Worm (Caenorhabditis elegans) whole organism, L1 larva: Measurements from ENCODE around the gene F37A4.5.

Experiments used
- C04F5.9 ChIP-seq: sonication (generic microtip); optimal IDR thresholded peaks from 2 replicates; lab custom pipeline; 2016; ENCODE audit warnings: missing genetic modification characterization, missing compliant biosample characterization
- C16A3.4 ChIP-seq: fragments of 150-350 bp; optimal IDR thresholded peaks from 2 replicates; lab custom pipeline; 2014; ENCODE audit warnings: missing biosample characterization, missing genetic modification characterization
- aha-1 ChIP-seq: fragments of 150-350 bp; optimal IDR thresholded peaks from 2 replicates; lab custom pipeline; 2014; ENCODE audit warnings: missing biosample characterization, missing genetic modification characterization
- alr-1 ChIP-seq: fragments of 200-800 bp; sonication (Bioruptor generic); optimal IDR thresholded peaks from 2 replicates; lab custom pipeline; 2018; ENCODE audit warnings: borderline replicate concordance, mild to moderate bottlenecking, missing genetic modification characterization, missing compliant biosample characterization
- ama-1 ChIP-seq: fragments of 150-350 bp; optimal IDR thresholded peaks from 2 replicates; lab custom pipeline; 2014
- ceh-63 ChIP-seq: fragments of 200-800 bp; sonication (Bioruptor generic); optimal IDR thresholded peaks from 2 replicates; lab custom pipeline; 2018; ENCODE audit warnings: mild to moderate bottlenecking, missing genetic modification characterization, missing compliant biosample characterization
- ceh-82 ChIP-seq, 3 experiments: fragments of 150-350 bp in 1 of 3; sonication (generic microtip) in 2 of 3; optimal IDR thresholded peaks; 2 replicates each; lab custom pipeline; 2014 to 2017; ENCODE audit warnings: missing biosample characterization in 3 of 3, missing genetic modification characterization in 3 of 3
- ceh-88 ChIP-seq: fragments of 200-800 bp; sonication (Bioruptor generic); IDR thresholded peaks from 2 replicates; pipeline ENCODE4 v1.3.6; 2022; ENCODE audit warnings: missing genetic modification characterization, missing compliant biosample characterization
- dsc-1 ChIP-seq: sonication (generic microtip); optimal IDR thresholded peaks from 2 replicates; lab custom pipeline; 2016; ENCODE audit warnings: mild to moderate bottlenecking, missing genetic modification characterization, missing compliant biosample characterization
- efl-1 ChIP-seq, 4 experiments: fragments of 150-350 bp; optimal IDR thresholded peaks in 3 of 4; peaks in 1 of 4; 1 replicate in 1 of 4; 2 replicates in 3 of 4; lab custom pipeline; 2014; ENCODE audit warnings: missing biosample characterization in 2 of 4, missing genetic modification characterization in 2 of 4, missing genetic modification reagents in 2 of 4
- egl-13 ChIP-seq: sonication (generic microtip); optimal IDR thresholded peaks from 2 replicates; lab custom pipeline; 2016; ENCODE audit warnings: missing genotype, missing genetic modification reagents, missing genetic modification characterization, missing compliant biosample characterization
- egl-27 ChIP-seq, 2 experiments: fragments of 150-350 bp in 1 of 2; sonication (generic microtip); optimal IDR thresholded peaks; 3 replicates each; lab custom pipeline; 2017 to 2018; ENCODE audit warnings: missing biosample characterization in 2 of 2, missing genetic modification characterization in 2 of 2, missing genetic modification reagents in 2 of 2
- elt-2 ChIP-seq: sonication (generic microtip); optimal IDR thresholded peaks from 2 replicates; lab custom pipeline; 2016; ENCODE audit warnings: missing genetic modification characterization, mild to moderate bottlenecking, inconsistent platforms, missing compliant biosample characterization, missing genetic modification reagents
- elt-3 ChIP-seq, 6 experiments: fragments of 150-350 bp in 1 of 6; sonication (generic microtip); optimal IDR thresholded peaks; 2 replicates each; lab custom pipeline; 2017 to 2018; ENCODE audit warnings: missing biosample characterization in 6 of 6, missing genetic modification characterization in 6 of 6, inconsistent platforms in 1 of 6
- ets-5 ChIP-seq: fragments of 200-800 bp; sonication (Bioruptor generic); IDR thresholded peaks from 2 replicates; pipeline ENCODE4 v1.3.6; 2022; ENCODE audit warnings: missing genetic modification characterization, missing compliant biosample characterization
- fkh-10 ChIP-seq: sonication (generic microtip); optimal IDR thresholded peaks from 2 replicates; lab custom pipeline; 2017; ENCODE audit warnings: missing biosample characterization, missing genetic modification reagents, missing genetic modification characterization
- fkh-8 ChIP-seq: sonication (generic microtip); optimal IDR thresholded peaks from 2 replicates; lab custom pipeline; 2016; ENCODE audit warnings: mild to moderate bottlenecking, missing genetic modification characterization, missing compliant biosample characterization
- grh-1 ChIP-seq: fragments of 200-800 bp; sonication (Bioruptor generic); IDR thresholded peaks from 2 replicates; pipeline ENCODE4 v1.3.6; 2022; ENCODE audit warnings: missing genetic modification reagents, missing genetic modification characterization, missing compliant biosample characterization
- hpl-2 ChIP-seq: fragments of 150-350 bp; optimal IDR thresholded peaks from 2 replicates; lab custom pipeline; 2014; ENCODE audit warnings: missing biosample characterization, missing genetic modification reagents, missing genetic modification characterization
- isw-1 ChIP-seq: fragments of 200-800 bp; sonication (Bioruptor generic); IDR thresholded peaks from 2 replicates; pipeline ENCODE4 v1.3.6; 2022; ENCODE audit warnings: missing genetic modification characterization, missing compliant biosample characterization
- jun-1 ChIP-seq: fragments of 150-350 bp; optimal IDR thresholded peaks from 2 replicates; lab custom pipeline; 2014; ENCODE audit warnings: missing biosample characterization, missing genetic modification reagents, missing genetic modification characterization
- lin-14 ChIP-seq: fragments of 200-800 bp; sonication (Bioruptor generic); optimal IDR thresholded peaks from 2 replicates; lab custom pipeline; 2018; ENCODE audit warnings: mild to moderate bottlenecking, missing genetic modification characterization, moderate library complexity, missing compliant biosample characterization
- lin-15B ChIP-seq: fragments of 150-350 bp; sonication (generic microtip); optimal IDR thresholded peaks from 3 replicates; lab custom pipeline; 2014; ENCODE audit warnings: missing biosample characterization, missing genetic modification characterization
- lin-35 ChIP-seq, 2 experiments: fragments of 150-350 bp; optimal IDR thresholded peaks; 2 replicates each; lab custom pipeline; 2014; ENCODE audit warnings: missing biosample characterization in 2 of 2, missing genetic modification characterization in 2 of 2, missing genetic modification reagents in 2 of 2
- lin-39 ChIP-seq: fragments of 150-350 bp; optimal IDR thresholded peaks from 2 replicates; lab custom pipeline; 2014; ENCODE audit warnings: missing biosample characterization, missing genetic modification reagents, missing genetic modification characterization
- lsy-2 ChIP-seq, 2 experiments: fragments of 150-350 bp; optimal IDR thresholded peaks; 2 replicates each; lab custom pipeline; 2014; ENCODE audit warnings: missing biosample characterization in 2 of 2, missing genetic modification characterization in 2 of 2
- mef-2 ChIP-seq: fragments of 150-350 bp; optimal IDR thresholded peaks from 2 replicates; lab custom pipeline; 2014; ENCODE audit warnings: missing biosample characterization, missing genetic modification characterization
- mep-1 ChIP-seq: fragments of 150-350 bp; optimal IDR thresholded peaks from 2 replicates; lab custom pipeline; 2014; ENCODE audit warnings: missing biosample characterization, missing genetic modification characterization
- nhr-12 ChIP-seq: sonication (generic microtip); optimal IDR thresholded peaks from 2 replicates; lab custom pipeline; 2017; ENCODE audit warnings: missing biosample characterization, missing genetic modification characterization
- nhr-19 ChIP-seq: fragments of 200-800 bp; sonication (Bioruptor generic); conservative IDR thresholded peaks from 2 replicates; pipeline ENCODE4 v1.3.6; 2022; ENCODE audit warnings: missing genetic modification characterization, missing compliant biosample characterization
- nhr-20 ChIP-seq: sonication (generic microtip); optimal IDR thresholded peaks from 2 replicates; lab custom pipeline; 2016; ENCODE audit warnings: mild to moderate bottlenecking, missing genetic modification characterization, missing compliant biosample characterization
- nhr-71 ChIP-seq: sonication (generic microtip); optimal IDR thresholded peaks from 2 replicates; lab custom pipeline; 2016; ENCODE audit warnings: mild to moderate bottlenecking, missing genetic modification characterization, moderate library complexity, missing compliant biosample characterization
- nhr-77 ChIP-seq: fragments of 150-350 bp; optimal IDR thresholded peaks from 2 replicates; lab custom pipeline; 2014; ENCODE audit warnings: missing biosample characterization, missing genetic modification characterization
- nhr-85 ChIP-seq: sonication (generic microtip); peaks from one replicate; lab custom pipeline; 2016; ENCODE audit warnings: missing genetic modification characterization, inconsistent platforms, missing compliant biosample characterization
- pax-3 ChIP-seq: fragments of 200-800 bp; sonication (Bioruptor generic); optimal IDR thresholded peaks from 2 replicates; lab custom pipeline; 2018; ENCODE audit warnings: mild to moderate bottlenecking, missing genetic modification characterization, moderate library complexity, missing compliant biosample characterization
- pqm-1 ChIP-seq: sonication (generic microtip); optimal IDR thresholded peaks from 3 replicates; lab custom pipeline; 2017; ENCODE audit warnings: missing biosample characterization, missing genetic modification characterization
- skn-1 ChIP-seq: fragments of 150-350 bp; optimal IDR thresholded peaks from 2 replicates; lab custom pipeline; 2014; ENCODE audit warnings: missing biosample characterization, missing genetic modification characterization
- snpc-4 ChIP-seq: fragments of 150-350 bp; optimal IDR thresholded peaks from 2 replicates; lab custom pipeline; 2014; ENCODE audit warnings: missing biosample characterization, missing genetic modification characterization
- sox-4 ChIP-seq: sonication (generic microtip); optimal IDR thresholded peaks from 2 replicates; lab custom pipeline; 2016; ENCODE audit warnings: missing genetic modification characterization, missing compliant biosample characterization
- sptf-1 ChIP-seq: fragments of 150-350 bp; optimal IDR thresholded peaks from 2 replicates; lab custom pipeline; 2014; ENCODE audit warnings: missing biosample characterization, missing genetic modification characterization
- sup-37 ChIP-seq: fragments of 200-800 bp; sonication (Bioruptor generic); optimal IDR thresholded peaks from 2 replicates; lab custom pipeline; 2018; ENCODE audit warnings: mild to moderate bottlenecking, missing genetic modification characterization, missing compliant biosample characterization
- swsn-7 ChIP-seq: sonication (generic microtip); optimal IDR thresholded peaks from 2 replicates; lab custom pipeline; 2016; ENCODE audit warnings: missing genetic modification characterization, missing compliant biosample characterization
- tbx-2 ChIP-seq: sonication (generic microtip); optimal IDR thresholded peaks from 2 replicates; lab custom pipeline; 2016; ENCODE audit warnings: missing genetic modification characterization, missing compliant biosample characterization
- tlp-1 ChIP-seq: fragments of 150-350 bp; optimal IDR thresholded peaks from 2 replicates; lab custom pipeline; 2014; ENCODE audit warnings: missing biosample characterization, missing genetic modification characterization
- unc-86 ChIP-seq: sonication (generic microtip); optimal IDR thresholded peaks from 2 replicates; lab custom pipeline; 2016; ENCODE audit warnings: missing genetic modification characterization, missing compliant biosample characterization
- zag-1 ChIP-seq: fragments of 150-350 bp; optimal IDR thresholded peaks from 2 replicates; lab custom pipeline; 2014; ENCODE audit warnings: missing biosample characterization, missing genetic modification characterization
- ztf-4 ChIP-seq: fragments of 150-350 bp; optimal IDR thresholded peaks from 2 replicates; lab custom pipeline; 2014; ENCODE audit warnings: missing biosample characterization, missing genetic modification characterization

Gene F37A4.5

DNA sequence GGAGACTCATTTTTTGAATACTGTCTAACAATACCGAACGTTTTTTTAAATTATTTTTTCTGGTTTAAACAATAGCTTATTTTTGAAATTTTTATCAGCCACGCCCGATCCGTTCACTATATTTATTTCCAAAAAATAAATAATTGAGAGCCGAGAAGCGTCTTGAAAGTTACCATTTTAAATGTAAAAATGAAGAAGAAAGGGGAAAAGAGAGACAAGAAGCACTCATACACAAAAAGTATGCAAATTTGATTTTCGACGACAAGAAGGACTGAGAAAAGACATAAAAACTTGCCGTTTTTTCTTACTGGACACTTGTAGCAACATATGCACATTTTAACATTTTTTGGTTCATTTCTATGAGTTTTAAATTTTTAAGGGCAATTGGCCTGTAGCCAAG, 29.9 kb upstream of the F37A4.5 start:
- TF ChIP-seq fkh-10: peak; percentile 2
- no peak for TF ChIP-seq C16A3.4

- TF ChIP-seq swsn-7 (tag; lab: Kevin White, UChicago): peak; percentile 12
- no peak for TF ChIP-seq mep-1 (tag; lab: Kevin White, UChicago)
- TF ChIP-seq C04F5.9 (tag; lab: Kevin White, UChicago): no peak
- TF ChIP-seq ets-5: no peak
- TF ChIP-seq ceh-82 (tag; optimal IDR thresholded peaks at IDR 0.05; lab: Kevin White, UChicago): peak in 1 of 3 experiments; percentile 41
- TF ChIP-seq grh-1 (GFP tag; lab: Robert Waterston, UW): no peak
- no peak for TF ChIP-seq fkh-10
- no peak for TF ChIP-seq nhr-12
- peak; percentile 48 for TF ChIP-seq egl-13 (tag; lab: Kevin White, UChicago)
- peak in 1 of 2 experiments; percentile 30 for TF ChIP-seq lsy-2 (tag; optimal IDR thresholded peaks at IDR 0.05; lab: Kevin White, UChicago)
- no peak for TF ChIP-seq nhr-20
- TF ChIP-seq nhr-71 (tag; lab: Kevin White, UChicago): peak; percentile 49
- TF ChIP-seq dsc-1: peak; percentile 58
- TF ChIP-seq nhr-85: no peak
- TF ChIP-seq unc-86 (tag; lab: Kevin White, UChicago): peak; percentile 45
- TF ChIP-seq tbx-2 (tag; lab: Kevin White, UChicago): no peak
- TF ChIP-seq lin-14 (GFP tag; lab: Kevin White, UChicago): peak; percentile 77
- TF ChIP-seq ceh-63 (GFP tag; lab: Kevin White, UChicago): no peak
- peak; percentile 9; the same call in 1 of the 2 replicates for TF ChIP-seq isw-1
These were observed 21.2 kb upstream of the F37A4.5 start for ce11 chrIII:6690490-6690889.

- TF ChIP-seq lin-39: no peak
- peak; percentile 58 for TF ChIP-seq pqm-1 (tag; lab: Kevin White, UChicago)
- TF ChIP-seq zag-1 (tag; lab: Kevin White, UChicago): no peak
- no peak for TF ChIP-seq elt-3 (tag; optimal IDR thresholded peaks at IDR 0.05; lab: Kevin White, UChicago)
- TF ChIP-seq lin-14 (GFP tag; lab: Kevin White, UChicago): peak; percentile 23
- TF ChIP-seq efl-1 (optimal IDR thresholded peaks at IDR 0.05; lab: Kevin White, UChicago): no peak
- TF ChIP-seq efl-1 (GFP tag; optimal IDR thresholded peaks at IDR 0.05 in 1 of 2; lab: Kevin White, UChicago): peak in 1 of 2 experiments; percentile 57
- TF ChIP-seq elt-2 (tag; lab: Kevin White, UChicago): peak; percentile 73
- TF ChIP-seq ztf-4: no peak
- peak in 1 of 2 experiments; percentile 20 for TF ChIP-seq lin-35 (GFP tag; optimal IDR thresholded peaks at IDR 0.05; lab: Kevin White, UChicago)
- TF ChIP-seq aha-1: no peak
- no peak for TF ChIP-seq tlp-1 (tag; lab: Kevin White, UChicago)
- TF ChIP-seq egl-27 (tag; optimal IDR thresholded peaks at IDR 0.05; lab: Kevin White, UChicago): no peak
These were observed 18.4 kb upstream of the F37A4.5 start for ce11 chrIII:6693285-6693684.

ce11 chrIII:6695189-6695588, 16.5 kb upstream of the F37A4.5 start:
- no peak for TF ChIP-seq sox-4 (tag; lab: Kevin White, UChicago)
- TF ChIP-seq mep-1 (tag; lab: Kevin White, UChicago): peak; percentile 45
- no peak for TF ChIP-seq pax-3 (tag; lab: Kevin White, UChicago)
- TF ChIP-seq skn-1 (tag; lab: Kevin White, UChicago): no peak
- no peak for TF ChIP-seq mef-2 (tag; lab: Kevin White, UChicago)
- no peak for TF ChIP-seq sup-37 (GFP tag; lab: Kevin White, UChicago)
- no peak for TF ChIP-seq ceh-88 (GFP tag; lab: Robert Waterston, UW)
- TF ChIP-seq lsy-2 (tag; optimal IDR thresholded peaks at IDR 0.05; lab: Kevin White, UChicago): peak in 1 of 2 experiments; percentile 59
- no peak for TF ChIP-seq alr-1
- no peak for TF ChIP-seq nhr-77 (tag; lab: Kevin White, UChicago)
- TF ChIP-seq fkh-8 (tag; lab: Kevin White, UChicago): peak; percentile 70
- TF ChIP-seq ama-1 (lab: Kevin White, UChicago): no peak
- TF ChIP-seq lin-15B (tag; lab: Kevin White, UChicago): no peak
- TF ChIP-seq sptf-1 (tag; lab: Kevin White, UChicago): no peak
- no peak for TF ChIP-seq ztf-4
- TF ChIP-seq nhr-20: no peak
- no peak for TF ChIP-seq snpc-4 (tag; lab: Kevin White, UChicago)
- peak; percentile 5 for TF ChIP-seq jun-1 (tag; lab: Kevin White, UChicago)
- TF ChIP-seq hpl-2 (GFP tag; lab: Kevin White, UChicago): no peak
- no peak for TF ChIP-seq zag-1 (tag; lab: Kevin White, UChicago)
- TF ChIP-seq nhr-71 (tag; lab: Kevin White, UChicago): peak; percentile 63
- no peak for TF ChIP-seq ceh-63 (GFP tag; lab: Kevin White, UChicago)
- no peak for TF ChIP-seq C16A3.4
- 0 out of 2 replicates have a peak, but pooled peaks have one; percentile 4 for TF ChIP-seq nhr-19 (GFP tag; lab: Robert Waterston, UW)
- no peak for TF ChIP-seq egl-27 (tag; optimal IDR thresholded peaks at IDR 0.05; lab: Kevin White, UChicago)
- TF ChIP-seq nhr-85: no peak
- TF ChIP-seq lin-39: no peak
- no peak for TF ChIP-seq elt-3 (tag; optimal IDR thresholded peaks at IDR 0.05; lab: Kevin White, UChicago)
